Worm (Caenorhabditis elegans) whole organism, L4 larva: ENCODE results near the gene sup-35.
A peak's percentile ranks its signal among the peaks of the same experiment; 100 is the strongest.

Source experiments
- F26F4.8 ChIP-seq: fragments of 200-800 bp; sonication (Bioruptor generic); conservative IDR thresholded peaks from 2 replicates; pipeline ENCODE4 v1.3.6; 2022; ENCODE audit warnings: missing genetic modification characterization, missing compliant biosample characterization
- F44E2.7 ChIP-seq: fragments of 200-800 bp; sonication (Bioruptor generic); IDR thresholded peaks from 2 replicates; pipeline ENCODE4 v2.1.2; 2022; ENCODE audit warnings: missing genetic modification characterization, missing compliant biosample characterization
- T26A8.4 ChIP-seq: fragments of 200-800 bp; sonication (Bioruptor generic); IDR thresholded peaks from 2 replicates; pipeline ENCODE4 v1.3.6; 2022; ENCODE audit warnings: missing genetic modification characterization, missing compliant biosample characterization
- Y105C5A.15 ChIP-seq: fragments of 200-800 bp; sonication (Bioruptor generic); IDR thresholded peaks from 2 replicates; pipeline ENCODE4 v1.3.6; 2022; ENCODE audit warnings: missing genetic modification characterization, missing compliant biosample characterization
- Y5F2A.4 ChIP-seq: fragments of 200-800 bp; sonication (Bioruptor generic); optimal IDR thresholded peaks from 2 replicates; lab custom pipeline; 2018; ENCODE audit warnings: mild to moderate bottlenecking, missing genetic modification characterization, missing compliant biosample characterization
- Y75B8A.6 ChIP-seq: fragments of 200-800 bp; sonication (Bioruptor generic); IDR thresholded peaks from 2 replicates; pipeline ENCODE4 v1.3.6; 2022; ENCODE audit warnings: missing genetic modification reagents, missing genetic modification characterization, missing compliant biosample characterization
- ZK337.2 ChIP-seq: fragments of 200-800 bp; sonication (Bioruptor generic); IDR thresholded peaks from 2 replicates; pipeline ENCODE4 v1.3.6; 2022; ENCODE audit warnings: missing genetic modification reagents, missing genetic modification characterization, missing compliant biosample characterization
- aha-1 ChIP-seq: fragments of 150-350 bp; peaks from one replicate; lab custom pipeline; 2014; ENCODE audit warnings: missing biosample characterization, missing genetic modification characterization
- ceh-20 ChIP-seq: fragments of 200-800 bp; sonication (Bioruptor generic); IDR thresholded peaks from 2 replicates; pipeline ENCODE4 v1.3.6; 2022; ENCODE audit warnings: missing genetic modification reagents, missing genetic modification characterization, missing compliant biosample characterization
- ceh-28 ChIP-seq: fragments of 150-350 bp; optimal IDR thresholded peaks from 2 replicates; lab custom pipeline; 2014; ENCODE audit warnings: missing biosample characterization, missing genetic modification reagents, missing genetic modification characterization
- ceh-44 ChIP-seq: fragments of 200-800 bp; sonication (Bioruptor generic); IDR thresholded peaks from 2 replicates; pipeline ENCODE4 v1.3.6; 2022; ENCODE audit warnings: missing genetic modification reagents, missing genetic modification characterization, missing compliant biosample characterization
- ces-1 ChIP-seq: fragments of 150-350 bp; sonication (generic microtip); optimal IDR thresholded peaks from 4 replicates; lab custom pipeline; 2014; ENCODE audit warnings: missing biosample characterization, missing genetic modification reagents, missing genetic modification characterization
- cey-2 ChIP-seq: sonication (generic microtip); optimal IDR thresholded peaks from 3 replicates; lab custom pipeline; 2017; ENCODE audit warnings: missing genetic modification characterization, mild to moderate bottlenecking, missing compliant biosample characterization, antibody characterized with exemption, borderline replicate concordance; ENCODE audit not compliant: insufficient read depth
- daf-12 ChIP-seq: fragments of 150-350 bp; optimal IDR thresholded peaks from 2 replicates; lab custom pipeline; 2014; ENCODE audit warnings: missing biosample characterization, missing genetic modification reagents, missing genetic modification characterization
- daf-16 ChIP-seq, 3 experiments: sonication (generic microtip); optimal IDR thresholded peaks; 2 replicates each; lab custom pipeline; 2016 to 2017; ENCODE audit warnings: missing genetic modification characterization in 3 of 3, missing genetic modification reagents in 3 of 3, mild to moderate bottlenecking in 2 of 3, missing compliant biosample characterization in 2 of 3, missing biosample characterization in 1 of 3, moderate library complexity in 1 of 3
- daf-8 ChIP-seq: fragments of 200-800 bp; sonication (Bioruptor generic); IDR thresholded peaks from 2 replicates; pipeline ENCODE4 v1.3.6; 2022; ENCODE audit warnings: missing genetic modification characterization, missing compliant biosample characterization
- dmd-6 ChIP-seq: fragments of 200-800 bp; sonication (Bioruptor generic); IDR thresholded peaks from 2 replicates; pipeline ENCODE4 v1.3.6; 2022; ENCODE audit warnings: missing genetic modification reagents, missing genetic modification characterization, missing compliant biosample characterization
- dmd-8 ChIP-seq: fragments of 200-800 bp; sonication (Bioruptor generic); IDR thresholded peaks from 2 replicates; pipeline ENCODE4 v1.3.6; 2022; ENCODE audit warnings: missing genetic modification characterization, missing compliant biosample characterization
- dmd-9 ChIP-seq: fragments of 200-800 bp; sonication (Bioruptor generic); IDR thresholded peaks from 2 replicates; pipeline ENCODE4 v1.3.6; 2022; ENCODE audit warnings: missing genetic modification reagents, missing genetic modification characterization, missing compliant biosample characterization
- duxl-1 ChIP-seq: sonication (generic microtip); optimal IDR thresholded peaks from 2 replicates; lab custom pipeline; 2016; ENCODE audit warnings: mild to moderate bottlenecking, missing genetic modification characterization, moderate library complexity, missing compliant biosample characterization; ENCODE audit not compliant: poor library complexity
- dve-1 ChIP-seq: sonication (generic microtip); optimal IDR thresholded peaks from 2 replicates; lab custom pipeline; 2017; ENCODE audit warnings: antibody characterized with exemption, mild to moderate bottlenecking, missing genetic modification characterization, missing compliant biosample characterization; ENCODE audit not compliant: insufficient read depth
- fkh-10 ChIP-seq: fragments of 150-350 bp; optimal IDR thresholded peaks from 2 replicates; lab custom pipeline; 2014; ENCODE audit warnings: missing biosample characterization, missing genetic modification reagents, missing genetic modification characterization
- fos-1 ChIP-seq: fragments of 150-350 bp; optimal IDR thresholded peaks from 2 replicates; lab custom pipeline; 2014; ENCODE audit warnings: missing biosample characterization, missing genetic modification characterization
- gei-8 ChIP-seq: fragments of 200-800 bp; sonication (Bioruptor generic); optimal IDR thresholded peaks from 2 replicates; lab custom pipeline; 2018; ENCODE audit warnings: mild to moderate bottlenecking, missing genetic modification characterization, missing compliant biosample characterization
- hif-1 ChIP-seq, 2 experiments: sonication (generic microtip); optimal IDR thresholded peaks; 2 replicates each; lab custom pipeline; 2016 to 2017; ENCODE audit warnings: missing compliant biosample characterization in 2 of 2, missing genetic modification characterization in 2 of 2, missing genetic modification reagents in 2 of 2, missing genotype in 2 of 2, mild to moderate bottlenecking in 1 of 2
- hlh-30 ChIP-seq: sonication (generic microtip); optimal IDR thresholded peaks from 2 replicates; lab custom pipeline; 2017; ENCODE audit warnings: antibody characterized with exemption, mild to moderate bottlenecking, missing genetic modification characterization, missing compliant biosample characterization; ENCODE audit not compliant: insufficient read depth
- hmg-1.1 ChIP-seq: fragments of 200-800 bp; sonication (Bioruptor generic); IDR thresholded peaks from 2 replicates; pipeline ENCODE4 v1.3.6; 2022; ENCODE audit warnings: missing genetic modification reagents, missing genetic modification characterization, missing compliant biosample characterization
- jun-1 ChIP-seq: fragments of 150-350 bp; optimal IDR thresholded peaks from 2 replicates; lab custom pipeline; 2014; ENCODE audit warnings: missing biosample characterization, missing genetic modification reagents, missing genetic modification characterization
- lin-13 ChIP-seq: fragments of 150-350 bp; optimal IDR thresholded peaks from 2 replicates; lab custom pipeline; 2014; ENCODE audit warnings: missing biosample characterization, missing genetic modification reagents, missing genetic modification characterization
- lin-29 ChIP-seq: fragments of 200-800 bp; sonication (Bioruptor generic); IDR thresholded peaks from 2 replicates; pipeline ENCODE4 v1.3.6; 2022; ENCODE audit warnings: missing genetic modification reagents, missing genetic modification characterization, missing compliant biosample characterization
- lin-38 ChIP-seq: fragments of 200-800 bp; sonication (Bioruptor generic); IDR thresholded peaks from 2 replicates; pipeline ENCODE4 v1.3.6; 2022; ENCODE audit warnings: missing genetic modification reagents, missing genetic modification characterization, missing compliant biosample characterization
- lir-3 ChIP-seq: sonication (generic microtip); optimal IDR thresholded peaks from 2 replicates; lab custom pipeline; 2016; ENCODE audit warnings: mild to moderate bottlenecking, missing genetic modification characterization, missing compliant biosample characterization
- madf-5 ChIP-seq, 2 experiments: fragments of 200-800 bp; sonication (Bioruptor generic); IDR thresholded peaks; 2 replicates each; pipeline ENCODE4 v1.3.6; 2022; ENCODE audit warnings: missing compliant biosample characterization in 2 of 2, missing genetic modification characterization in 2 of 2
- mdl-1 ChIP-seq, 2 experiments: fragments of 150-350 bp in 1 of 2; sonication (generic microtip) in 1 of 2; optimal IDR thresholded peaks; 2 replicates each; lab custom pipeline; 2014 to 2017; ENCODE audit warnings: missing biosample characterization in 2 of 2, missing genetic modification characterization in 2 of 2
- mdt-29 ChIP-seq: fragments of 200-800 bp; sonication (Bioruptor generic); IDR thresholded peaks from 2 replicates; pipeline ENCODE4 v1.3.6; 2022; ENCODE audit warnings: missing genetic modification reagents, missing genetic modification characterization, missing compliant biosample characterization
- nhr-237 ChIP-seq: sonication (generic microtip); optimal IDR thresholded peaks from 2 replicates; lab custom pipeline; 2017; ENCODE audit warnings: missing biosample characterization, missing genetic modification characterization
- nhr-28 ChIP-seq: fragments of 150-350 bp; optimal IDR thresholded peaks from 2 replicates; lab custom pipeline; 2014; ENCODE audit warnings: missing biosample characterization, missing genetic modification characterization
- nhr-42 ChIP-seq: fragments of 200-800 bp; sonication (Bioruptor generic); IDR thresholded peaks from 2 replicates; pipeline ENCODE4 v1.3.6; 2022; ENCODE audit warnings: missing genetic modification characterization, missing compliant biosample characterization
- php-3 ChIP-seq: fragments of 200-800 bp; sonication (Bioruptor generic); IDR thresholded peaks from 2 replicates; pipeline ENCODE4 v1.3.6; 2022; ENCODE audit warnings: missing genetic modification reagents, missing genetic modification characterization, missing compliant biosample characterization
- pqm-1 ChIP-seq: sonication (generic microtip); optimal IDR thresholded peaks from 2 replicates; lab custom pipeline; 2017; ENCODE audit warnings: missing biosample characterization, missing genetic modification characterization
- saeg-2 ChIP-seq: fragments of 200-800 bp; sonication (Bioruptor generic); IDR thresholded peaks from 2 replicates; pipeline ENCODE4 v1.3.6; 2022; ENCODE audit warnings: missing genetic modification reagents, missing genetic modification characterization, missing compliant biosample characterization
- sdz-12 ChIP-seq: fragments of 200-800 bp; sonication (Bioruptor generic); optimal IDR thresholded peaks from 2 replicates; lab custom pipeline; 2018; ENCODE audit warnings: mild to moderate bottlenecking, missing genetic modification characterization, missing compliant biosample characterization
- spr-3 ChIP-seq: fragments of 200-800 bp; sonication (Bioruptor generic); optimal IDR thresholded peaks from 2 replicates; lab custom pipeline; 2018; ENCODE audit warnings: mild to moderate bottlenecking, missing genetic modification characterization, missing compliant biosample characterization
- tag-97 ChIP-seq: fragments of 200-800 bp; sonication (Bioruptor generic); IDR thresholded peaks from 2 replicates; pipeline ENCODE4 v1.3.6; 2022; ENCODE audit warnings: missing genetic modification characterization, missing compliant biosample characterization
- tra-1 ChIP-seq: fragments of 200-800 bp; sonication (Bioruptor generic); IDR thresholded peaks from 2 replicates; pipeline ENCODE4 v1.3.6; 2022; ENCODE audit warnings: missing genetic modification reagents, missing genetic modification characterization, missing compliant biosample characterization
- unc-39 ChIP-seq: sonication (generic microtip); optimal IDR thresholded peaks from 2 replicates; lab custom pipeline; 2017; ENCODE audit warnings: missing biosample characterization, missing genetic modification characterization
- unc-62 ChIP-seq, 3 experiments: fragments of 150-350 bp in 1 of 3; sonication (generic microtip); optimal IDR thresholded peaks in 2 of 3; peaks in 1 of 3; 1 replicate in 1 of 3; 2 replicates in 2 of 3; lab custom pipeline; 2014 to 2017; ENCODE audit warnings: missing biosample characterization in 3 of 3, missing genetic modification characterization in 3 of 3, missing genetic modification reagents in 3 of 3, missing genotype in 1 of 3
- vab-7 ChIP-seq: fragments of 200-800 bp; sonication (Bioruptor generic); IDR thresholded peaks from 2 replicates; pipeline ENCODE4 v1.3.6; 2022; ENCODE audit warnings: missing genetic modification reagents, missing genetic modification characterization, missing compliant biosample characterization
- zfp-2 ChIP-seq: sonication (generic microtip); optimal IDR thresholded peaks from 2 replicates; lab custom pipeline; 2016; ENCODE audit warnings: mild to moderate bottlenecking, missing genetic modification characterization, missing compliant biosample characterization
- zip-2 ChIP-seq: fragments of 150-350 bp; optimal IDR thresholded peaks from 2 replicates; lab custom pipeline; 2014; ENCODE audit warnings: missing biosample characterization, missing genetic modification characterization
- ztf-7 ChIP-seq: fragments of 150-350 bp; optimal IDR thresholded peaks from 2 replicates; lab custom pipeline; 2014; ENCODE audit warnings: missing biosample characterization, missing genetic modification characterization

sup-35 gene

DNA sequence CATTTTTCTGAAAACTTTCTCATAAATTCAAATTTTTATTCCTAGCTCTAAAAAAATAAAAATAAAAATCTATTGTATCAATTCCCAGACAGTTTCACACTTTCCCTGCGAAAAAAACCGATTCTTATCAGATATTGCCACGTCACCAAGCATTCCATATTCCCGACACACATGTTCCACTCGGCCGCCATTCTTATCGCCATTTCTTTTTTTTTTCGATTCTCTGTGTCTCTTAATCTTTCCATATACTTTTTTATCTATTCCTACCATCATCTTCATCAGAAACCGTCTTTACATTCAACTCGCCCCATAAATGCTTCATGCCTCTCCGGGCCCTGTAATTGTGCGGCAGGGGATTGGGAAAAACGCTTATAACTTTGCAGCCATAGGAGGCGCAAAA is 31.6 kb downstream of the sup-35 start (continued):
- TF ChIP-seq hif-1 (tag; optimal IDR thresholded peaks at IDR 0.05; lab: Kevin White, UChicago) (no peak), mdt-29 (no peak), sdz-12 (GFP tag; lab: Kevin White, UChicago) (no peak), zip-2 (tag; lab: Kevin White, UChicago) (no peak), gei-8 (GFP tag; lab: Kevin White, UChicago) (no peak), tra-1 (no peak), hlh-30 (tag; lab: Kevin White, UChicago) (no peak), daf-12 (tag; lab: Kevin White, UChicago) (no peak), hmg-1.1 (GFP tag; lab: Robert Waterston, UW) (no peak), zfp-2 (tag; lab: Kevin White, UChicago) (no peak), Y75B8A.6 (GFP tag; lab: Robert Waterston, UW) (no peak), ztf-7 (no peak), madf-5 (GFP tag; IDR thresholded peaks at IDR 0.05; lab: Robert Waterston, UW) (no peak), ceh-20 (GFP tag; lab: Robert Waterston, UW) (no peak), ceh-44 (GFP tag; lab: Robert Waterston, UW) (no peak), ZK337.2 (no peak), mdl-1 (tag; optimal IDR thresholded peaks at IDR 0.05; lab: Kevin White, UChicago) (peak in 1 of 2 experiments; percentile 22), fkh-10 (GFP tag; lab: Kevin White, UChicago) (no peak), unc-39 (tag; lab: Kevin White, UChicago) (no peak), ceh-28 (no peak), lin-29 (GFP tag; lab: Robert Waterston, UW) (no peak), Y5F2A.4 (GFP tag; lab: Kevin White, UChicago) (no peak), nhr-42 (GFP tag; lab: Robert Waterston, UW) (no peak), dmd-8 (GFP tag; lab: Robert Waterston, UW) (no peak), daf-16 (GFP tag; optimal IDR thresholded peaks at IDR 0.05; lab: Kevin White, UChicago) (no peak), daf-16 (tag; optimal IDR thresholded peaks at IDR 0.05; lab: Kevin White, UChicago) (peak; percentile 53), duxl-1 (tag; lab: Kevin White, UChicago) (no peak), nhr-237 (tag; lab: Kevin White, UChicago) (no peak), aha-1 (no peak), vab-7 (no peak), dmd-6 (GFP tag; lab: Robert Waterston, UW) (peak; percentile 75), lir-3 (no peak), jun-1 (tag; lab: Kevin White, UChicago) (no peak), ces-1 (no peak), lin-13 (GFP tag; lab: Kevin White, UChicago) (no peak), pqm-1 (peak; percentile 80), nhr-28 (tag; lab: Kevin White, UChicago) (peak; percentile 67), lin-38 (GFP tag; lab: Robert Waterston, UW) (0 out of 2 replicates have a peak, but pooled peaks have one; percentile 11), cey-2 (tag; lab: Kevin White, UChicago) (no peak)

- TF ChIP-seq nhr-28 (tag; lab: Kevin White, UChicago) (peak; percentile 56), tag-97 (no peak), dmd-9 (GFP tag; lab: Robert Waterston, UW) (no peak), F44E2.7 (no peak), ztf-7 (no peak), fos-1 (tag; lab: Kevin White, UChicago) (no peak), spr-3 (GFP tag; lab: Kevin White, UChicago) (no peak), dmd-8 (GFP tag; lab: Robert Waterston, UW) (no peak), F26F4.8 (GFP tag; lab: Robert Waterston, UW) (no peak), dve-1 (tag; lab: Kevin White, UChicago) (no peak), dmd-6 (GFP tag; lab: Robert Waterston, UW) (peak; percentile 33; the same call in 1 of the 2 replicates), Y105C5A.15 (GFP tag; lab: Robert Waterston, UW) (no peak), daf-8 (GFP tag; lab: Robert Waterston, UW) (no peak), php-3 (GFP tag; lab: Robert Waterston, UW) (no peak), T26A8.4 (GFP tag; lab: Robert Waterston, UW) (no peak), unc-62 (GFP tag; optimal IDR thresholded peaks at IDR 0.05 in 1 of 2; lab: Kevin White, UChicago) (no peak), unc-62 (tag; optimal IDR thresholded peaks at IDR 0.05; lab: Kevin White, UChicago) (no peak), hif-1 (tag; optimal IDR thresholded peaks at IDR 0.05; lab: Kevin White, UChicago) (no peak), saeg-2 (no peak), lir-3 (no peak)
Measured at ce11 chrIII:11083993-11084392, 35.0 kb downstream of the sup-35 start.
